Worm (Caenorhabditis elegans): Measurements from ENCODE around the gene srbc-13.

The srbc-13 gene

ce11 chrV:847521-847920 lies at the start of gene srbc-13:
Gene srbc-13 (plus strand): TSS chrV:847821.
- no peak for TF ChIP-seq cog-1 (tag; optimal IDR thresholded peaks at IDR 0.05)
- TF ChIP-seq flt-1 (GFP tag; IDR thresholded peaks at IDR 0.05), result no peak
- TF ChIP-seq med-1 (GFP tag; optimal IDR thresholded peaks at IDR 0.05; ENCODE audit: insufficient read depth), result no peak
- no peak for TF ChIP-seq T22C8.4 (GFP tag; IDR thresholded peaks at IDR 0.05)
- no peak for TF ChIP-seq ref-1 (GFP tag; conservative IDR thresholded peaks at IDR 0.05)
- TF ChIP-seq tab-1 (GFP tag; IDR thresholded peaks at IDR 0.05), result no peak
- no peak for TF ChIP-seq klf-2 (GFP tag; conservative IDR thresholded peaks at IDR 0.05)
- TF ChIP-seq ztf-29 (GFP tag; IDR thresholded peaks at IDR 0.05), result no peak
- TF ChIP-seq ztf-23 (GFP tag; IDR thresholded peaks at IDR 0.05), result no peak

- no peak for TF ChIP-seq flt-1 (GFP tag; IDR thresholded peaks at IDR 0.05)
- TF ChIP-seq ztf-29 (GFP tag; IDR thresholded peaks at IDR 0.05), result no peak
- no peak for TF ChIP-seq klf-2 (GFP tag; conservative IDR thresholded peaks at IDR 0.05)
- TF ChIP-seq tab-1 (GFP tag; IDR thresholded peaks at IDR 0.05), result no peak
- no peak for TF ChIP-seq med-1 (GFP tag; optimal IDR thresholded peaks at IDR 0.05; ENCODE audit: insufficient read depth)
- TF ChIP-seq T22C8.4 (GFP tag; IDR thresholded peaks at IDR 0.05), result no peak
- TF ChIP-seq ref-1 (GFP tag; conservative IDR thresholded peaks at IDR 0.05), result no peak
- TF ChIP-seq cog-1 (tag; optimal IDR thresholded peaks at IDR 0.05), result no peak
- TF ChIP-seq ztf-23 (GFP tag; IDR thresholded peaks at IDR 0.05), result no peak
Observed at ce11 chrV:800271-800670, 47.4 kb upstream of the srbc-13 start.

DNA sequence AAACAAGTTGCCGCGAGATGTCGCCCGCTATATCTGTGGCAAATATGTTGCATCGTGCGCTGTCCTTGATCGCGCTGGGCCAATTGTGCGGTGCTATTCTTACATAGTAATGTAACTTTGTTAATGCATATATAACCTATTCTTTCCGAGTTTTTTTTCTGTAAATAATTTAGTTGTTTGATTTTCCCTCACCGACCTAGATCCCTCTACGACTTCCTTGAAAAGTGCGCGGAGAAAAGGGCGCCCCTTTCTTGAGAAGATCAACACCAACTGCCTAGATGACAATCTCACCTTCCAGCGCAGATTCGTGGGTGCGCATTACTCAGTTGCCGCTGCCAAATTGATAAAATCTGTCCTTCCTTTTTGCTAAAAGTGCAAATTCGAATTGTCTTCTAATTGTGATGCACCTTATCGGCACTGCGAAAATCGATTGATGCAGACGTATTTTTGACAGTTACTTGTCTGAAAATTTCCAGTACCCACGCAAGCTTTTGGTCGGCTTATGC lies 46.0 kb upstream of the srbc-13 start:
- no peak for TF ChIP-seq tab-1 (GFP tag; IDR thresholded peaks at IDR 0.05)
- TF ChIP-seq ref-1 (GFP tag; conservative IDR thresholded peaks at IDR 0.05), result no peak
- TF ChIP-seq T22C8.4 (GFP tag; IDR thresholded peaks at IDR 0.05), result no peak
- TF ChIP-seq ztf-29 (GFP tag; IDR thresholded peaks at IDR 0.05), result no peak
- no peak for TF ChIP-seq flt-1 (GFP tag; IDR thresholded peaks at IDR 0.05)
- TF ChIP-seq ztf-23 (GFP tag; IDR thresholded peaks at IDR 0.05), result no peak
- TF ChIP-seq klf-2 (GFP tag; conservative IDR thresholded peaks at IDR 0.05), result no peak
- TF ChIP-seq med-1 (GFP tag; optimal IDR thresholded peaks at IDR 0.05; ENCODE audit: insufficient read depth), result no peak
- no peak for TF ChIP-seq cog-1 (tag; optimal IDR thresholded peaks at IDR 0.05)

DNA sequence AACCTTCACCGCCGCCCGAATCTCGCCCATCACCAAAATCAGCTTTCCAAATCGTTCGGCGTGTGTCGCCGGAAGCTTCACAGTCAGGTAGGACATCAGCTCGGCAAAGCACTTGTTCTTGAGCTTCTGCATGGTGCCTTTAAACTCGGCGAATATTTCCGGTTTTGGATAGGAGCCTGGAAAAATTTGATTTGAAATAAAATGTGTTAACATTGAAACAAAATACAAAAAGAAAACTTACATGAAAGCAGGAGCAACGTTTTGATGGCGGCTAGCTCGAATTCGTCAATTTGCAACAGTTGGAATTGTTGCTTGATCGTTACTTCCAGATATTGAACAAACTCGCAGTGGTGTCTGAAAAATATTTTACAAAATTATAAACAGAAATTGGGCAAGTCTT lies 44.9 kb upstream of the srbc-13 start:
- no peak for TF ChIP-seq med-1 (GFP tag; optimal IDR thresholded peaks at IDR 0.05; ENCODE audit: insufficient read depth)
- no peak for TF ChIP-seq ztf-29 (GFP tag; IDR thresholded peaks at IDR 0.05)
- no peak for TF ChIP-seq T22C8.4 (GFP tag; IDR thresholded peaks at IDR 0.05)
- TF ChIP-seq ref-1 (GFP tag; conservative IDR thresholded peaks at IDR 0.05), result no peak
- TF ChIP-seq ztf-23 (GFP tag; IDR thresholded peaks at IDR 0.05), result no peak
- TF ChIP-seq cog-1 (tag; optimal IDR thresholded peaks at IDR 0.05), result no peak
- no peak for TF ChIP-seq tab-1 (GFP tag; IDR thresholded peaks at IDR 0.05)
- TF ChIP-seq flt-1 (GFP tag; IDR thresholded peaks at IDR 0.05), result no peak
- no peak for TF ChIP-seq klf-2 (GFP tag; conservative IDR thresholded peaks at IDR 0.05)

DNA sequence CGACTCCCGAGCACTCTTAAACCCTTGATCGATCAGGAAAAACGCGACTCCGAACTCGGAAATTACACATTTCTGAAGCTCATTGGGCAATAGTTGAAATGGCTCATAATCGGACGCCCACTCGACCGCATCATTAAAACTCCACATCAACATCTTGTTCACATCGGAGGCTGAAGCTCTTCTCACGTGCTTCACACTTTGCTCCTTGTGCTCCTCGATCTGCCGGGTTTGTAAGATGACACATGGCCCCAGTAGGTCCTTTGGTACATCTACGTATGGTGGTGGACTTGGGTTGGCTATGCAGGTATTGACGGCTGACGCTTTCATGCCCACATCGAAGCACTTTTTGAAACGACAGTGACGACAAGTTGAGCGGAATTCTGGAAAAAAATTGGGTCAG lies 44.1 kb upstream of the srbc-13 start:
- no peak for TF ChIP-seq klf-2 (GFP tag; conservative IDR thresholded peaks at IDR 0.05)
- TF ChIP-seq tab-1 (GFP tag; IDR thresholded peaks at IDR 0.05), result no peak

DNA sequence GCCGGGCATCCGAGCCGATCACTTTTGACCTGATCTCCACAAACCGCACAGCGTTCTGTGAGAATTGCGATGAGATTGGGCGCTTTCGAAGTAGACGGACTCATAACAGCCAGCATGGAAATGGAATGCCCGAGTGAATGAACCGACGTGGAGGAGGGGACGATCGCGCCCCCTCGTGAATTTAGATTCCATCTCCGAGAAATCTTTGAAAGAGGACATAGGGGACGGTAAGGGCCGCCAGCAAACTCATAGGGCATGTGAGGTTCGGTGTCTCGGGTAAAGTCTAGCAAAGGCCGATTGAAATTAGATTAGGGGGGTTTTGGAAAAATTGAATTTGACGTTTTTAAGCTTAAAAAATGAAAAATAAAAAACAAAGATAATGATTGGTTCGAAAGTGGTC lies 43.1 kb upstream of the srbc-13 start, which contains the start of gene nhr-270:
nhr-270 (minus strand) TSS at position 257 of the 400 bp plus-strand sequence.
- no peak for TF ChIP-seq ztf-29 (GFP tag; IDR thresholded peaks at IDR 0.05)
- TF ChIP-seq ref-1 (GFP tag; conservative IDR thresholded peaks at IDR 0.05), result no peak
- no peak for TF ChIP-seq med-1 (GFP tag; optimal IDR thresholded peaks at IDR 0.05; ENCODE audit: insufficient read depth)
- no peak for TF ChIP-seq cog-1 (tag; optimal IDR thresholded peaks at IDR 0.05)
- TF ChIP-seq ztf-23 (GFP tag; IDR thresholded peaks at IDR 0.05), result no peak
- TF ChIP-seq klf-2 (GFP tag; conservative IDR thresholded peaks at IDR 0.05), result no peak
- no peak for TF ChIP-seq flt-1 (GFP tag; IDR thresholded peaks at IDR 0.05)
- no peak for TF ChIP-seq tab-1 (GFP tag; IDR thresholded peaks at IDR 0.05)

- TF ChIP-seq ztf-29 (GFP tag; IDR thresholded peaks at IDR 0.05), result no peak
Observed at ce11 chrV:808260-808659, 39.4 kb upstream of the srbc-13 start.

ce11 chrV:810281-810862 lies 37.2 kb upstream of the srbc-13 start, which contains the start of gene R13D11.4:
Gene R13D11.4 (plus strand): TSS chrV:810812.
- TF ChIP-seq ref-1 (GFP tag; conservative IDR thresholded peaks at IDR 0.05) (no peak), cog-1 (tag; optimal IDR thresholded peaks at IDR 0.05) (no peak), T22C8.4 (GFP tag; IDR thresholded peaks at IDR 0.05) (no peak), med-1 (GFP tag; optimal IDR thresholded peaks at IDR 0.05; ENCODE audit: insufficient read depth) (no peak), tab-1 (GFP tag; IDR thresholded peaks at IDR 0.05) (no peak), klf-2 (GFP tag; conservative IDR thresholded peaks at IDR 0.05) (no peak), ztf-23 (GFP tag; IDR thresholded peaks at IDR 0.05) (no peak), ztf-29 (GFP tag; IDR thresholded peaks at IDR 0.05) (no peak), flt-1 (GFP tag; IDR thresholded peaks at IDR 0.05) (no peak)

DNA sequence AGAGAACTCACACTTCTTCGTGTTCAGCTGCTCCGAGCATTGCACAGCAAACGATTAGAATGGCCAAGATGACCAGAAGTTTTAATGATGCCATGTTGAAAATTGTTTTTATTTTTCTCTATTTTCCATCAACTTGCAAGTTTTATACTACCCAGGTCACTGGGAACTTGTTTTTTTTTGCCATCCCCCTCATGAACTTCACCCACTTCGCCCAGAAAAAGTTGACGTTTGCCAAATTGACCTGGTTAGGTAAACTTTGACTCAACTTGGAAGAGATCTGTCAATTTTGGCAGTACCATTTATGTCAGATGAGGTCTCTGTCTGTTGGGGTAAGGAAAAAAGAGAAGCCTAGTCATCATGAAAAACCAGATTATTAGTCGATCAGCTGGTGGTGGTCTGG lies 34.5 kb upstream of the srbc-13 start, which contains the start of gene R13D11.10:
R13D11.10 (minus strand) TSS at position 101 of the 400 bp plus-strand sequence.
- no peak for TF ChIP-seq ztf-29 (GFP tag; IDR thresholded peaks at IDR 0.05)
- no peak for TF ChIP-seq flt-1 (GFP tag; IDR thresholded peaks at IDR 0.05)
- no peak for TF ChIP-seq T22C8.4 (GFP tag; IDR thresholded peaks at IDR 0.05)
- TF ChIP-seq cog-1 (tag; optimal IDR thresholded peaks at IDR 0.05), result no peak
- no peak for TF ChIP-seq ztf-23 (GFP tag; IDR thresholded peaks at IDR 0.05)
- no peak for TF ChIP-seq ref-1 (GFP tag; conservative IDR thresholded peaks at IDR 0.05)
- no peak for TF ChIP-seq tab-1 (GFP tag; IDR thresholded peaks at IDR 0.05)
- no peak for TF ChIP-seq klf-2 (GFP tag; conservative IDR thresholded peaks at IDR 0.05)
- TF ChIP-seq med-1 (GFP tag; optimal IDR thresholded peaks at IDR 0.05; ENCODE audit: insufficient read depth), result no peak

DNA sequence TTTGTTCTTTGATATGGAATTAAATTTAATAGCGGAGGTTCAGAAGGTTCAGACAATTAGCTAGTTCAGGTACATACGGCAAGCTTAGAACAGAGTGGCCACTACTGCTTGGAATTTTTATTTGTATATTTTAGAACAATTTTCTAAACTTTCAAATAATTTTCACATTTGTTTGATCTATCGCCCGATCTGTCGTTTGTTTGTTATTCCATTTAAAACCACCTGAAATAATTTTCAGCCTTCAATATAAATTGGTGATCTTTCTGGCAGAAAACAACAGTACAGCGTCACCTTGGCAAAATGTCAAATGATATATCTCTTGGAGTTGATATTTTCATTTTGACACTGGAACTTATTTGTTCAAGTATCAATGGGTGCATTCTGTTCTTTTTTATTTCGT lies 32.9 kb upstream of the srbc-13 start, which contains the start of gene R13D11.3:
R13D11.3 (plus strand) TSS at position 301 of the 400 bp plus-strand sequence.
- TF ChIP-seq cog-1 (tag; optimal IDR thresholded peaks at IDR 0.05) (no peak), ref-1 (GFP tag; conservative IDR thresholded peaks at IDR 0.05) (no peak), tab-1 (GFP tag; IDR thresholded peaks at IDR 0.05) (no peak), ztf-29 (GFP tag; IDR thresholded peaks at IDR 0.05) (no peak), flt-1 (GFP tag; IDR thresholded peaks at IDR 0.05) (no peak), med-1 (GFP tag; optimal IDR thresholded peaks at IDR 0.05; ENCODE audit: insufficient read depth) (no peak), T22C8.4 (GFP tag; IDR thresholded peaks at IDR 0.05) (no peak), klf-2 (GFP tag; conservative IDR thresholded peaks at IDR 0.05) (no peak), ztf-23 (GFP tag; IDR thresholded peaks at IDR 0.05) (no peak)

All from whole organism, midembryonic.